Worm (Caenorhabditis elegans) whole organism, early embryonic: Measurements from ENCODE around the gene Y43F8C.6.

ENCODE experiments used
- B0310.2 ChIP-seq: sonication (generic microtip); optimal IDR thresholded peaks from 2 replicates; lab custom pipeline; 2016; ENCODE audit warnings: mild to moderate bottlenecking, missing genetic modification characterization, missing compliant biosample characterization
- F13C5.2 ChIP-seq: sonication (generic microtip); optimal IDR thresholded peaks from 2 replicates; lab custom pipeline; 2017; ENCODE audit warnings: mild to moderate bottlenecking, missing genetic modification characterization, inconsistent platforms, missing compliant biosample characterization
- aly-1 ChIP-seq: sonication (generic microtip); optimal IDR thresholded peaks from 2 replicates; lab custom pipeline; 2016; ENCODE audit warnings: missing genetic modification characterization, missing compliant biosample characterization
- ama-1 ChIP-seq: fragments of 150-350 bp; optimal IDR thresholded peaks from 2 replicates; lab custom pipeline; 2014
- ceh-13 ChIP-seq: fragments of 200-800 bp; sonication (Bioruptor generic); optimal IDR thresholded peaks from 2 replicates; lab custom pipeline; 2018; ENCODE audit warnings: mild to moderate bottlenecking, missing genetic modification characterization, missing compliant biosample characterization
- ceh-36 ChIP-seq: sonication (generic microtip); optimal IDR thresholded peaks from 2 replicates; lab custom pipeline; 2016; ENCODE audit warnings: missing genetic modification characterization, inconsistent platforms, missing compliant biosample characterization
- flt-1 ChIP-seq: fragments of 200-800 bp; sonication (Bioruptor generic); IDR thresholded peaks from 2 replicates; pipeline ENCODE4 v1.3.6; 2022; ENCODE audit warnings: missing genetic modification characterization, missing compliant biosample characterization
- hmbx-1 ChIP-seq: sonication (generic microtip); optimal IDR thresholded peaks from 2 replicates; lab custom pipeline; 2016; ENCODE audit warnings: mild to moderate bottlenecking, missing genetic modification characterization, missing compliant biosample characterization
- hmg-4 ChIP-seq: fragments of 200-800 bp; sonication (Bioruptor generic); optimal IDR thresholded peaks from 2 replicates; lab custom pipeline; 2018; ENCODE audit warnings: mild to moderate bottlenecking, missing genetic modification characterization, missing compliant biosample characterization
- hnd-1 ChIP-seq: sonication (generic microtip); optimal IDR thresholded peaks from 2 replicates; lab custom pipeline; 2016; ENCODE audit warnings: missing genetic modification characterization, missing compliant biosample characterization
- pes-1 ChIP-seq: fragments of 200-800 bp; sonication (Bioruptor generic); IDR thresholded peaks from 2 replicates; pipeline ENCODE4 v1.3.6; 2022; ENCODE audit warnings: missing genetic modification reagents, missing genetic modification characterization, missing compliant biosample characterization
- scrt-1 ChIP-seq: fragments of 200-800 bp; sonication (Bioruptor generic); IDR thresholded peaks from 2 replicates; pipeline ENCODE4 v1.3.6; 2022; ENCODE audit warnings: missing genetic modification characterization, missing compliant biosample characterization
- sea-1 ChIP-seq: fragments of 200-800 bp; sonication (Bioruptor generic); conservative IDR thresholded peaks from 2 replicates; pipeline ENCODE4 v1.3.6; 2022; ENCODE audit warnings: missing genetic modification characterization, missing compliant biosample characterization
- tbx-11 ChIP-seq: fragments of 200-800 bp; sonication (Bioruptor generic); IDR thresholded peaks from 2 replicates; pipeline ENCODE4 v1.3.6; 2022; ENCODE audit warnings: missing genetic modification characterization, missing compliant biosample characterization
- tbx-37 ChIP-seq: fragments of 200-800 bp; sonication (Bioruptor generic); conservative IDR thresholded peaks from 2 replicates; pipeline ENCODE4 v1.3.6; 2022; ENCODE audit warnings: missing genetic modification reagents, missing genetic modification characterization, missing compliant biosample characterization
- tra-4 ChIP-seq: sonication (generic microtip); optimal IDR thresholded peaks from 2 replicates; lab custom pipeline; 2017; ENCODE audit warnings: missing genetic modification characterization, missing compliant biosample characterization

Y43F8C.6 gene

DNA sequence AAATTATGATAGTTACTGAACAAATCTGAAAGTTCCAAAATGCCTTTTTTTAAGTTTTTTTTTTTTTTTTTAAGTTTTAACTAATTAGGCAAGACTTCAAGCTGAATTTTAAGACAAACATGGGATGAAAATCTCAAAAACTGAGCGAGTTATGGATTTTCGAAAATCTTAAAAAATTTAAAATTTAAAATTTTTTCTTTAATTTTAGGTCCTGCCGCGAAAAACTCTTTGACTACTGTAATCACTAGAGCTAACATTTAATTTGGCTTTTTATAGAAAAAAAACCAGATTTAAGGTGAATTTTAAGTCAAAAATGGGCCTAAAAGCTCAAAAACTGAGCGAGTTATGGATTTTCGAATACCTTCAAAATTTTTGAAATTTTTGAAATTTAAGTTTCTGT, 31.5 kb downstream of the Y43F8C.6 start, which contains the start of gene grsp-1:
TSS of gene grsp-1 (plus strand) at position 301 of the 400 bp plus-strand sequence.
- TF ChIP-seq hmg-4 (no peak), F13C5.2 (tag; lab: Kevin White, UChicago) (no peak), ama-1 (lab: Kevin White, UChicago) (no peak), tbx-37 (GFP tag; lab: Robert Waterston, UW) (no peak), ceh-36 (no peak), sea-1 (GFP tag; lab: Robert Waterston, UW) (no peak), hnd-1 (tag; lab: Kevin White, UChicago) (no peak), flt-1 (GFP tag; lab: Robert Waterston, UW) (no peak), tra-4 (no peak), tbx-11 (no peak), B0310.2 (tag; lab: Kevin White, UChicago) (no peak)

DNA sequence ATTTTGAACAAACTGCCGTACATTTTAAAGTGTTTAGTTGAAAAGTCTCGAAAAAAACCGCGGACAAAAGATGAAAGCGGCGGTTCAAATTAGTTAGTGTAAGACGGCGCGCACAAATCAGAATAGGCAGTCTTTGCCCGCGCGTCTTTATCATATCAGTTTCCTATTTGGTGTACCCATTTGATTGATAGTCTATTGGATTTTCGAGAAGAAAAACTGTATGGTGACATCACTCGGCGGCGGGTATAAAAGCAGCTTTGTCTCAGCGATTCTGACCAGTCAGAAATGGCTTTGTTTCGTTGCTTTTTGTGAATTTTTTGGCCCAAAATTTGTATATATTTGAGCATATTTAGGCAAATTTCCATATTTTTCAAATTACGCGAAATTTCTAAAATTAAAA, 32.0 kb downstream of the Y43F8C.6 start:
- TF ChIP-seq hnd-1 (tag; lab: Kevin White, UChicago): no peak
- no peak for TF ChIP-seq flt-1 (GFP tag; lab: Robert Waterston, UW)
- no peak for TF ChIP-seq sea-1 (GFP tag; lab: Robert Waterston, UW)
- no peak for TF ChIP-seq ceh-13 (GFP tag; lab: Kevin White, UChicago)
- TF ChIP-seq tra-4: no peak
- TF ChIP-seq B0310.2 (tag; lab: Kevin White, UChicago): no peak
- no peak for TF ChIP-seq F13C5.2 (tag; lab: Kevin White, UChicago)
- TF ChIP-seq ama-1 (lab: Kevin White, UChicago): no peak

- TF ChIP-seq hmbx-1 (tag; lab: Kevin White, UChicago): no peak
- no peak for TF ChIP-seq ama-1 (lab: Kevin White, UChicago)
These were observed 34.8 kb downstream of the Y43F8C.6 start, which contains the start of gene nlp-25 for ce11 chrV:19605880-19606279. nlp-25 (plus strand) TSS chrV:19606180.

ce11 chrV:19605415-19605814, 35.3 kb downstream of the Y43F8C.6 start:
- no peak for TF ChIP-seq ama-1 (lab: Kevin White, UChicago)
- TF ChIP-seq ceh-13 (GFP tag; lab: Kevin White, UChicago): no peak
- no peak for TF ChIP-seq pes-1 (GFP tag; lab: Robert Waterston, UW)
- TF ChIP-seq flt-1 (GFP tag; lab: Robert Waterston, UW): no peak
- TF ChIP-seq tbx-11: no peak
- TF ChIP-seq scrt-1 (GFP tag; lab: Robert Waterston, UW): no peak
- no peak for TF ChIP-seq aly-1 (tag; lab: Kevin White, UChicago)
- no peak for TF ChIP-seq hmg-4
- no peak for TF ChIP-seq F13C5.2 (tag; lab: Kevin White, UChicago)
- no peak for TF ChIP-seq hnd-1 (tag; lab: Kevin White, UChicago)
- no peak for TF ChIP-seq tbx-37 (GFP tag; lab: Robert Waterston, UW)
- no peak for TF ChIP-seq hmbx-1 (tag; lab: Kevin White, UChicago)
- TF ChIP-seq ceh-36: no peak

- TF ChIP-seq scrt-1 (GFP tag; lab: Robert Waterston, UW): no peak
- TF ChIP-seq flt-1 (GFP tag; lab: Robert Waterston, UW): no peak
- no peak for TF ChIP-seq tbx-37 (GFP tag; lab: Robert Waterston, UW)
- TF ChIP-seq tra-4: no peak
- no peak for TF ChIP-seq ceh-36
- no peak for TF ChIP-seq B0310.2 (tag; lab: Kevin White, UChicago)
These were observed 41.6 kb downstream of the Y43F8C.6 start for ce11 chrV:19599087-19599486.

ce11 chrV:19590826-19591225, 49.9 kb downstream of the Y43F8C.6 start:
- TF ChIP-seq hmbx-1 (tag; lab: Kevin White, UChicago) (no peak), B0310.2 (tag; lab: Kevin White, UChicago) (no peak)
